Worm (Caenorhabditis elegans): ENCODE measurements around the gene cyp-35D1.

ce11 chrV:16115381-16115780, 46.3 kb downstream of the cyp-35D1 start, which contains the start of gene str-25:
- TF ChIP-seq pha-4 (tag; optimal IDR thresholded peaks at IDR 0.05) (no peak), fos-1 (tag; optimal IDR thresholded peaks at IDR 0.05) (no peak), unc-62 (GFP tag; optimal IDR thresholded peaks at IDR 0.05) (no peak), ztf-4 (tag; optimal IDR thresholded peaks at IDR 0.05) (no peak), nhr-11 (tag; optimal IDR thresholded peaks at IDR 0.05) (no peak), lin-39 (tag; optimal IDR thresholded peaks at IDR 0.05) (no peak), ceh-28 (tag; optimal IDR thresholded peaks at IDR 0.05) (no peak)

Measured in whole organism, L3 larva.